In the genomic region with DNA sequence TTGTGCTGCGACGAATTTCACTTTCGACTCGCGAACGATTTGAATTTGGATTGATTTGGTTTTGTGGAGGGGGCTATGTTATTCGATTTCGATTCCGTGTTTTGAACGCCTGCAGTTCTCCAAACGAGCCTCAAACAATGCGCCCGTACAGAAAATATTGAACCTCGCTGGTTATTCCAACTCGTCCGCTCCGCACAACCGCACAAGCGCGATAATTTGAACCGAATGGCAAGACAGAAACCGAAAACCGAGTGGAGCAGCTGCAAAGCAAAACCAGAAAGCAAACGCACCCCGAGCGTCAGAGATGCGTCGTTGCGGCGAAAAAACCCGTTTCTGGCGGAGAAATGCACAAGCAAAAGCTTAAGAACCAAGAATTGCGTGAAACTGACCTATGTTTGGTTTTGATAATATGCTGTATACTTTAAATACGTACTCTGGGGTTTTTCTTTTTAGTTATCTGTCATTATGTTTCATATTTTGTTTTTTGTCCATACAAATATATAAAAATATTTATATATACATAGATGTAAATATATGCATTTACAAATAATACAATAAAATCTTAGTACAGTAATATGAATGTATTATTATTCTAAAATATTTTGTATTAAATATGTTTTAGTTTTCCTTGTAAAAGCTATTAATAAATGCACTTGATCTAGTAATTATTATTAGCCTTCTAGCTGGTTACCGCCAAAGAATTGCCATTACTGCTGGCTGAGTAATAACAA, we compare ENCODE assay signal across 1 fruit fly cellular context.
TF ChIP-seq lines count a peak whose summit lies in the region.

Gene Dyrk2 (minus strand): TSS at position 231 of the 731 bp plus-strand sequence.

TF ChIP-seq in whole organism, embryonic, 481 proteins besides CTCF, POLR2A, EP300 and RAD21 (continued from another document and continues in another):
- TF ChIP-seq Rfx (GFP tag; IDR thresholded peaks at IDR 0.05; lab: Robert Waterston, UW) (peak; percentile 63), CG15479 (GFP tag; optimal IDR thresholded peaks at IDR 0.05; lab: Kevin White, UChicago) (no peak), Med (GFP tag; lab: Kevin White, UChicago) (peak; percentile 96), tll (GFP tag; optimal IDR thresholded peaks at IDR 0.05; lab: Kevin White, UChicago) (no peak), CG6175 (GFP tag; IDR thresholded peaks at IDR 0.05; lab: Robert Waterston, UW) (no peak; the same call in 2 of the 3 replicates), pb (GFP tag; optimal IDR thresholded peaks at IDR 0.05; lab: Kevin White, UChicago) (no peak), CHES-1-like (GFP tag; optimal IDR thresholded peaks at IDR 0.05; lab: Kevin White, UChicago) (peak; percentile 8), bab2 (GFP tag; optimal IDR thresholded peaks at IDR 0.05; lab: Kevin White, UChicago) (no peak), CG8388 (GFP tag; optimal IDR thresholded peaks at IDR 0.05; lab: Kevin White, UChicago) (peak; percentile 2), ap (GFP tag; IDR thresholded peaks at IDR 0.05; lab: Robert Waterston, UW) (no peak), slou (GFP tag; optimal IDR thresholded peaks at IDR 0.05; lab: Kevin White, UChicago) (no peak), Hr39 (optimal IDR thresholded peaks at IDR 0.05; lab: Kevin White, UChicago) (no peak), CG14050 (GFP tag; IDR thresholded peaks at IDR 0.05; lab: Robert Waterston, UW) (peak; percentile 28; the same call in 1 of the 3 replicates), tup (GFP tag; optimal IDR thresholded peaks at IDR 0.05; lab: Kevin White, UChicago) (no peak), MESR4 (GFP tag; optimal IDR thresholded peaks at IDR 0.05; lab: Kevin White, UChicago) (peak; percentile 8), CG8924 (tag; optimal IDR thresholded peaks at IDR 0.05; lab: Kevin White, UChicago) (peak; percentile 52), CG13424 (tag; optimal IDR thresholded peaks at IDR 0.05; lab: Kevin White, UChicago) (peak; percentile 54), ara (GFP tag; IDR thresholded peaks at IDR 0.05; lab: Robert Waterston, UW) (peak; percentile 46; the same call in 1 of the 2 replicates), CG10565 (GFP tag; optimal IDR thresholded peaks at IDR 0.05; lab: Kevin White, UChicago) (no peak), CkIIα-i1 (GFP tag; IDR thresholded peaks at IDR 0.05; lab: Robert Waterston, UW) (no peak), CG3163 (GFP tag; optimal IDR thresholded peaks at IDR 0.05; lab: Kevin White, UChicago) (peak; percentile 35), Ravus (GFP tag; IDR thresholded peaks at IDR 0.05; lab: Robert Waterston, UW) (no peak), wdn (GFP tag; IDR thresholded peaks at IDR 0.05; lab: Robert Waterston, UW) (no peak), CG34224 (GFP tag; IDR thresholded peaks at IDR 0.05; lab: Robert Waterston, UW; ENCODE audit: partially characterized antibody) (peak; percentile 20; the same call in 1 of the 3 replicates), gce (GFP tag; IDR thresholded peaks at IDR 0.05; lab: Robert Waterston, UW) (peak; percentile 57; the same call in 1 of the 3 replicates), repo (GFP tag; optimal IDR thresholded peaks at IDR 0.05; lab: Kevin White, UChicago) (no peak), gt (GFP tag; IDR thresholded peaks at IDR 0.05; lab: Robert Waterston, UW) (no peak), NK7.1 (GFP tag; optimal IDR thresholded peaks at IDR 0.05; lab: Kevin White, UChicago) (no peak), cad (GFP tag; optimal IDR thresholded peaks at IDR 0.05; lab: Kevin White, UChicago) (no peak), grn (GFP tag; optimal IDR thresholded peaks at IDR 0.05; lab: Kevin White, UChicago) (no peak), Atf-2 (GFP tag; optimal IDR thresholded peaks at IDR 0.05; lab: Kevin White, UChicago) (no peak), bowl (GFP tag; IDR thresholded peaks at IDR 0.05; lab: Robert Waterston, UW) (no peak; the same call in 1 of the 2 replicates), CG7357 (GFP tag; IDR thresholded peaks at IDR 0.05; lab: Robert Waterston, UW) (no peak), Camta (GFP tag; optimal IDR thresholded peaks at IDR 0.05; lab: Kevin White, UChicago) (no peak), shn (GFP tag; optimal IDR thresholded peaks at IDR 0.05; lab: Kevin White, UChicago) (no peak), HLH54F (GFP tag; optimal IDR thresholded peaks at IDR 0.05; lab: Kevin White, UChicago) (no peak), ind (GFP tag; optimal IDR thresholded peaks at IDR 0.05; lab: Kevin White, UChicago) (peak; percentile 33), CG6654 (GFP tag; optimal IDR thresholded peaks at IDR 0.05; lab: Kevin White, UChicago) (no peak), Mad (GFP tag; optimal IDR thresholded peaks at IDR 0.05; lab: Kevin White, UChicago) (peak; percentile 54), dm (GFP tag; optimal IDR thresholded peaks at IDR 0.05; lab: Kevin White, UChicago) (peak; percentile 12), ewg (GFP tag; optimal IDR thresholded peaks at IDR 0.05; lab: Kevin White, UChicago) (peak; percentile 22), usp (GFP tag; optimal IDR thresholded peaks at IDR 0.05; lab: Kevin White, UChicago) (no peak), Dll (GFP tag; IDR thresholded peaks at IDR 0.05; lab: Robert Waterston, UW; ENCODE audit: partially characterized antibody) (0 out of 4 replicates have a peak, but pooled peaks have one; percentile 14), slbo (GFP tag; IDR thresholded peaks at IDR 0.05; lab: Robert Waterston, UW) (peak; percentile 50; the same call in 1 of the 2 replicates), Drgx (GFP tag; IDR thresholded peaks at IDR 0.05; lab: Robert Waterston, UW) (peak; percentile 51), CG12155 (GFP tag; optimal IDR thresholded peaks at IDR 0.05; lab: Kevin White, UChicago) (no peak), NC2α (GFP tag; optimal IDR thresholded peaks at IDR 0.05; lab: Kevin White, UChicago) (no peak), D19A (tag; optimal IDR thresholded peaks at IDR 0.05; lab: Kevin White, UChicago) (peak; percentile 52), jigr1 (GFP tag; IDR thresholded peaks at IDR 0.05; lab: Robert Waterston, UW) (no peak), CG32772 (GFP tag; IDR thresholded peaks at IDR 0.05; lab: Robert Waterston, UW) (no peak), CG10209 (GFP tag; optimal IDR thresholded peaks at IDR 0.05; lab: Kevin White, UChicago) (peak; percentile 42), eyg (GFP tag; optimal IDR thresholded peaks at IDR 0.05; lab: Kevin White, UChicago) (no peak), bsh (GFP tag; optimal IDR thresholded peaks at IDR 0.05; lab: Kevin White, UChicago) (peak in 1 of 2 experiments; percentile 9), Sox102F (GFP tag; optimal IDR thresholded peaks at IDR 0.05; lab: Kevin White, UChicago) (peak; percentile 13), CG12236 (GFP tag; optimal IDR thresholded peaks at IDR 0.05; lab: Kevin White, UChicago) (no peak), CG3838 (GFP tag; optimal IDR thresholded peaks at IDR 0.05; lab: Kevin White, UChicago) (no peak), tx (GFP tag; optimal IDR thresholded peaks at IDR 0.05; lab: Kevin White, UChicago) (no peak), az2 (GFP tag; optimal IDR thresholded peaks at IDR 0.05; lab: Kevin White, UChicago) (peak; percentile 43), CG9817 (tag; optimal IDR thresholded peaks at IDR 0.05; lab: Kevin White, UChicago) (no peak), toy (GFP tag; IDR thresholded peaks at IDR 0.05; lab: Robert Waterston, UW) (no peak), ranshi (GFP tag; IDR thresholded peaks at IDR 0.05; lab: Robert Waterston, UW) (no peak), CG10959 (GFP tag; IDR thresholded peaks at IDR 0.05; lab: Robert Waterston, UW) (no peak), sna (GFP tag; IDR thresholded peaks at IDR 0.05; lab: Robert Waterston, UW; ENCODE audit: partially characterized antibody) (peak; percentile 28; the same call in 1 of the 2 replicates), Atf6 (GFP tag; IDR thresholded peaks at IDR 0.05; lab: Robert Waterston, UW) (peak; percentile 50), CG13775 (GFP tag; optimal IDR thresholded peaks at IDR 0.05; lab: Kevin White, UChicago) (no peak), chif (GFP tag; optimal IDR thresholded peaks at IDR 0.05; lab: Kevin White, UChicago) (no peak), CG2875 (GFP tag; optimal IDR thresholded peaks at IDR 0.05; lab: Kevin White, UChicago) (no peak), Hr78 (GFP tag; optimal IDR thresholded peaks at IDR 0.05; lab: Kevin White, UChicago) (no peak), CG4617 (GFP tag; optimal IDR thresholded peaks at IDR 0.05; lab: Kevin White, UChicago; ENCODE audit: borderline replicate concordance) (no peak), schlank (tag; optimal IDR thresholded peaks at IDR 0.05; lab: Kevin White, UChicago) (no peak), Hey (tag; optimal IDR thresholded peaks at IDR 0.05; lab: Kevin White, UChicago) (no peak), CG30403 (GFP tag; optimal IDR thresholded peaks at IDR 0.05; lab: Kevin White, UChicago) (peak; percentile 57), CG6254 (GFP tag; optimal IDR thresholded peaks at IDR 0.05; lab: Kevin White, UChicago) (no peak), Ets65A (GFP tag; lab: Kevin White, UChicago) (peak; percentile 59), CG7556 (GFP tag; optimal IDR thresholded peaks at IDR 0.05; lab: Kevin White, UChicago) (peak; percentile 67), croc (GFP tag; conservative IDR thresholded peaks at IDR 0.05; lab: Robert Waterston, UW) (no peak), CG16779 (GFP tag; IDR thresholded peaks at IDR 0.05; lab: Robert Waterston, UW) (no peak), CG10274 (GFP tag; optimal IDR thresholded peaks at IDR 0.05; lab: Kevin White, UChicago) (peak; percentile 15), Side (GFP tag; optimal IDR thresholded peaks at IDR 0.05; lab: Kevin White, UChicago) (peak; percentile 19), Antp (GFP tag; optimal IDR thresholded peaks at IDR 0.05; lab: Kevin White, UChicago) (no peak), CG11723 (GFP tag; optimal IDR thresholded peaks at IDR 0.05; lab: Kevin White, UChicago) (no peak), CG7372 (GFP tag; IDR thresholded peaks at IDR 0.05; lab: Robert Waterston, UW) (no peak), sug (tag; optimal IDR thresholded peaks at IDR 0.05; lab: Kevin White, UChicago) (peak; percentile 63), CG10431 (GFP tag; optimal IDR thresholded peaks at IDR 0.05; lab: Kevin White, UChicago) (peak; percentile 32), al (GFP tag; IDR thresholded peaks at IDR 0.05; lab: Robert Waterston, UW) (no peak), fru (optimal IDR thresholded peaks at IDR 0.05; lab: Kevin White, UChicago) (no peak), CG10979 (tag; optimal IDR thresholded peaks at IDR 0.05; lab: Kevin White, UChicago) (peak; percentile 20), Bgb (GFP tag; IDR thresholded peaks at IDR 0.05; lab: Robert Waterston, UW; ENCODE audit: partially characterized antibody) (peak; percentile 78; the same call in 1 of the 2 replicates), Tbp (GFP tag; optimal IDR thresholded peaks at IDR 0.05; lab: Kevin White, UChicago) (peak; percentile 80), HmgD (GFP tag; optimal IDR thresholded peaks at IDR 0.05; lab: Kevin White, UChicago) (peak; percentile 54), D19B (GFP tag; optimal IDR thresholded peaks at IDR 0.05; lab: Kevin White, UChicago) (peak; percentile 26), CG14860 (GFP tag; IDR thresholded peaks at IDR 0.05; lab: Robert Waterston, UW; ENCODE audit: partially characterized antibody) (no peak), tgo (GFP tag; IDR thresholded peaks at IDR 0.05; lab: Robert Waterston, UW) (peak; percentile 19; the same call in 1 of the 3 replicates), Hsf (GFP tag; optimal IDR thresholded peaks at IDR 0.05; lab: Kevin White, UChicago) (no peak), lab (GFP tag; optimal IDR thresholded peaks at IDR 0.05; lab: Kevin White, UChicago) (peak; percentile 60), CG13296 (GFP tag; optimal IDR thresholded peaks at IDR 0.05; lab: Kevin White, UChicago) (peak; percentile 13), otp (GFP tag; IDR thresholded peaks at IDR 0.05; lab: Robert Waterston, UW) (peak; percentile 74), inv (GFP tag; IDR thresholded peaks at IDR 0.05; lab: Robert Waterston, UW; ENCODE audit: partially characterized antibody) (no peak; the same call in 1 of the 2 replicates), chn (GFP tag; optimal IDR thresholded peaks at IDR 0.05; lab: Kevin White, UChicago) (no peak), CG17568 (GFP tag; optimal IDR thresholded peaks at IDR 0.05; lab: Kevin White, UChicago) (no peak), CG11456 (GFP tag; IDR thresholded peaks at IDR 0.05; lab: Robert Waterston, UW) (no peak), Hr51 (GFP tag; optimal IDR thresholded peaks at IDR 0.05; lab: Kevin White, UChicago) (peak in 1 of 2 experiments; percentile 40), vfl (GFP tag; optimal IDR thresholded peaks at IDR 0.05; lab: Kevin White, UChicago) (no peak), emc (GFP tag; optimal IDR thresholded peaks at IDR 0.05; lab: Kevin White, UChicago) (no peak), CG15601 (tag; optimal IDR thresholded peaks at IDR 0.05; lab: Kevin White, UChicago) (peak; percentile 33), dmrt11E (tag; optimal IDR thresholded peaks at IDR 0.05; lab: Kevin White, UChicago) (peak; percentile 32), lov (optimal IDR thresholded peaks at IDR 0.05; lab: Kevin White, UChicago) (no peak), lov (GFP tag; IDR thresholded peaks at IDR 0.05; lab: Robert Waterston, UW) (0 out of 3 replicates have a peak, but pooled peaks have one; percentile 58), CG1647 (GFP tag; optimal IDR thresholded peaks at IDR 0.05; lab: Kevin White, UChicago) (no peak), pfk (GFP tag; optimal IDR thresholded peaks at IDR 0.05; lab: Kevin White, UChicago) (peak; percentile 48), CG2116 (GFP tag; optimal IDR thresholded peaks at IDR 0.05; lab: Kevin White, UChicago) (no peak), fu2 (GFP tag; optimal IDR thresholded peaks at IDR 0.05; lab: Kevin White, UChicago) (no peak), vvl (GFP tag; IDR thresholded peaks at IDR 0.05; lab: Robert Waterston, UW) (peak; percentile 75), CG4404 (GFP tag; IDR thresholded peaks at IDR 0.05; lab: Robert Waterston, UW) (no peak), CG18262 (tag; optimal IDR thresholded peaks at IDR 0.05; lab: Kevin White, UChicago) (peak; percentile 74), CG9932 (GFP tag; IDR thresholded peaks at IDR 0.05; lab: Robert Waterston, UW) (no peak), CG11247 (GFP tag; IDR thresholded peaks at IDR 0.05; lab: Robert Waterston, UW) (no peak), knrl (GFP tag; IDR thresholded peaks at IDR 0.05; lab: Robert Waterston, UW; ENCODE audit: partially characterized antibody) (no peak; the same call in 2 of the 3 replicates), CG7987 (GFP tag; optimal IDR thresholded peaks at IDR 0.05; lab: Kevin White, UChicago) (peak; percentile 70), CG14965 (GFP tag; optimal IDR thresholded peaks at IDR 0.05; lab: Kevin White, UChicago; ENCODE audit: borderline replicate concordance) (no peak), luna (GFP tag; optimal IDR thresholded peaks at IDR 0.05; lab: Kevin White, UChicago) (no peak), CG7745 (tag; optimal IDR thresholded peaks at IDR 0.05; lab: Kevin White, UChicago) (no peak), CG1024 (GFP tag; IDR thresholded peaks at IDR 0.05; lab: Robert Waterston, UW) (peak; percentile 47; the same call in 1 of the 2 replicates)
